Worm (Caenorhabditis elegans) whole organism, young adult: ENCODE results near the gene mab-21.

Source experiments
- B0035.1 ChIP-seq: sonication (generic microtip); optimal IDR thresholded peaks from 2 replicates; lab custom pipeline; 2016; ENCODE audit warnings: missing genetic modification characterization, mild to moderate bottlenecking, missing compliant biosample characterization, missing genotype, missing genetic modification reagents
- D2030.7 ChIP-seq: fragments of 200-800 bp; sonication (Bioruptor generic); IDR thresholded peaks from 2 replicates; pipeline ENCODE4 v1.3.6; 2022; ENCODE audit warnings: missing genetic modification reagents, missing genetic modification characterization, missing compliant biosample characterization
- F37B4.10 ChIP-seq: fragments of 200-800 bp; sonication (Bioruptor generic); IDR thresholded peaks from 2 replicates; pipeline ENCODE4 v1.3.6; 2022; ENCODE audit warnings: missing genetic modification characterization, missing compliant biosample characterization
- F57A8.1 ChIP-seq: fragments of 200-800 bp; sonication (Bioruptor generic); optimal IDR thresholded peaks from 2 replicates; lab custom pipeline; 2018; ENCODE audit warnings: mild to moderate bottlenecking, missing genetic modification characterization, moderate library complexity, missing compliant biosample characterization
- K12H6.12 ChIP-seq: fragments of 200-800 bp; sonication (Bioruptor generic); optimal IDR thresholded peaks from 2 replicates; lab custom pipeline; 2018; ENCODE audit warnings: mild to moderate bottlenecking, missing genetic modification characterization, missing compliant biosample characterization
- Y53F4B.3 ChIP-seq: fragments of 200-800 bp; sonication (Bioruptor generic); IDR thresholded peaks from 2 replicates; pipeline ENCODE4 v1.3.6; 2022; ENCODE audit warnings: missing genetic modification reagents, missing genetic modification characterization, missing compliant biosample characterization
- Y53G8AR.9 ChIP-seq: fragments of 200-800 bp; sonication (Bioruptor generic); conservative IDR thresholded peaks from 2 replicates; pipeline ENCODE4 v1.3.6; 2022; ENCODE audit warnings: missing genetic modification reagents, missing genetic modification characterization, missing compliant biosample characterization
- aptf-2 ChIP-seq: fragments of 200-800 bp; sonication (Bioruptor generic); conservative IDR thresholded peaks from 2 replicates; pipeline ENCODE4 v1.3.6; 2022; ENCODE audit warnings: missing genetic modification reagents, missing genetic modification characterization, missing compliant biosample characterization
- athp-1 ChIP-seq: sonication (generic microtip); optimal IDR thresholded peaks from 2 replicates; lab custom pipeline; 2017; ENCODE audit warnings: mild to moderate bottlenecking, missing genetic modification characterization, missing compliant biosample characterization
- bed-2 ChIP-seq: fragments of 200-800 bp; sonication (Bioruptor generic); IDR thresholded peaks from 2 replicates; pipeline ENCODE4 v1.3.6; 2022; ENCODE audit warnings: missing genetic modification reagents, missing genetic modification characterization, missing compliant biosample characterization
- ceh-100 ChIP-seq: fragments of 200-800 bp; sonication (Bioruptor generic); IDR thresholded peaks from 2 replicates; pipeline ENCODE4 v1.3.6; 2022; ENCODE audit warnings: missing genetic modification reagents, missing genetic modification characterization, missing compliant biosample characterization
- chd-7 ChIP-seq: sonication (generic microtip); optimal IDR thresholded peaks from 2 replicates; lab custom pipeline; 2016; ENCODE audit warnings: mild to moderate bottlenecking, missing genetic modification characterization, moderate library complexity, missing compliant biosample characterization
- dox-1 ChIP-seq: fragments of 200-800 bp; sonication (Bioruptor generic); IDR thresholded peaks from 2 replicates; pipeline ENCODE4 v1.3.6; 2022; ENCODE audit warnings: missing genetic modification reagents, missing genetic modification characterization, missing compliant biosample characterization
- dpff-1 ChIP-seq: sonication (generic microtip); optimal IDR thresholded peaks from 2 replicates; lab custom pipeline; 2017; ENCODE audit warnings: mild to moderate bottlenecking, missing genetic modification characterization, missing compliant biosample characterization
- egrh-3 ChIP-seq: fragments of 200-800 bp; sonication (Bioruptor generic); IDR thresholded peaks from 2 replicates; pipeline ENCODE4 v1.3.6; 2022; ENCODE audit warnings: missing genetic modification reagents, missing genetic modification characterization, missing compliant biosample characterization
- ekl-4 ChIP-seq: fragments of 200-800 bp; sonication (Bioruptor generic); IDR thresholded peaks from 2 replicates; pipeline ENCODE4 v1.3.6; 2022; ENCODE audit warnings: missing genetic modification reagents, missing genetic modification characterization, missing compliant biosample characterization
- fkh-3 ChIP-seq: sonication (generic microtip); optimal IDR thresholded peaks from 2 replicates; lab custom pipeline; 2016; ENCODE audit warnings: mild to moderate bottlenecking, missing genetic modification characterization, missing compliant biosample characterization
- gei-17 ChIP-seq: fragments of 200-800 bp; sonication (Bioruptor generic); optimal IDR thresholded peaks from 2 replicates; lab custom pipeline; 2018; ENCODE audit warnings: mild to moderate bottlenecking, missing genetic modification characterization, missing compliant biosample characterization
- hmg-1.2 ChIP-seq: fragments of 200-800 bp; sonication (Bioruptor generic); IDR thresholded peaks from 2 replicates; pipeline ENCODE4 v1.3.6; 2022; ENCODE audit warnings: missing genetic modification reagents, missing genetic modification characterization, missing compliant biosample characterization
- let-526 ChIP-seq: fragments of 200-800 bp; sonication (Bioruptor generic); IDR thresholded peaks from 2 replicates; pipeline ENCODE4 v1.3.6; 2022; ENCODE audit warnings: missing genetic modification reagents, missing genetic modification characterization, missing compliant biosample characterization
- lin-54 ChIP-seq: fragments of 200-800 bp; sonication (Bioruptor generic); optimal IDR thresholded peaks from 2 replicates; lab custom pipeline; 2018; ENCODE audit warnings: mild to moderate bottlenecking, missing genetic modification characterization, missing compliant biosample characterization
- lsl-1 ChIP-seq: fragments of 200-800 bp; sonication (Bioruptor generic); optimal IDR thresholded peaks from 2 replicates; lab custom pipeline; 2018; ENCODE audit warnings: mild to moderate bottlenecking, missing genetic modification characterization, moderate library complexity, missing compliant biosample characterization
- lsy-27 ChIP-seq: sonication (generic microtip); optimal IDR thresholded peaks from 2 replicates; lab custom pipeline; 2017; ENCODE audit warnings: missing genetic modification characterization, mild to moderate bottlenecking, missing compliant biosample characterization, antibody characterized with exemption, missing genotype, borderline replicate concordance; ENCODE audit not compliant: insufficient read depth
- madf-6 ChIP-seq: fragments of 200-800 bp; sonication (Bioruptor generic); IDR thresholded peaks from 2 replicates; pipeline ENCODE4 v1.3.6; 2022; ENCODE audit warnings: missing genetic modification reagents, missing genetic modification characterization, missing compliant biosample characterization
- mcd-1 ChIP-seq: fragments of 200-800 bp; sonication (Bioruptor generic); IDR thresholded peaks from 2 replicates; pipeline ENCODE4 v1.3.6; 2022; ENCODE audit warnings: missing genetic modification reagents, missing genetic modification characterization, missing compliant biosample characterization
- mxl-1 ChIP-seq: sonication (generic microtip); optimal IDR thresholded peaks from 2 replicates; lab custom pipeline; 2016; ENCODE audit warnings: missing genetic modification characterization, missing compliant biosample characterization
- nhr-120 ChIP-seq: fragments of 200-800 bp; sonication (Bioruptor generic); IDR thresholded peaks from 2 replicates; pipeline ENCODE4 v1.3.6; 2022; ENCODE audit warnings: missing genetic modification characterization, missing compliant biosample characterization
- nhr-179 ChIP-seq: sonication (generic microtip); optimal IDR thresholded peaks from 2 replicates; lab custom pipeline; 2016; ENCODE audit warnings: mild to moderate bottlenecking, missing genetic modification characterization, missing compliant biosample characterization
- rcor-1 ChIP-seq: fragments of 200-800 bp; sonication (Bioruptor generic); IDR thresholded peaks from 2 replicates; pipeline ENCODE4 v1.3.6; 2022; ENCODE audit warnings: missing genetic modification reagents, missing genetic modification characterization, missing compliant biosample characterization
- rec-8 ChIP-seq, 2 experiments: sonication (generic microtip); optimal IDR thresholded peaks; 2 replicates each; lab custom pipeline; 2016; ENCODE audit warnings: mild to moderate bottlenecking in 2 of 2, missing genetic modification characterization in 2 of 2, missing genetic modification reagents in 2 of 2, missing genotype in 2 of 2, missing biosample characterization in 1 of 2, missing compliant biosample characterization in 1 of 2, moderate library complexity in 1 of 2
- sdz-38 ChIP-seq: sonication (generic microtip); optimal IDR thresholded peaks from 2 replicates; lab custom pipeline; 2016; ENCODE audit warnings: missing genotype, missing genetic modification characterization, missing compliant biosample characterization
- sea-2 ChIP-seq: fragments of 200-800 bp; sonication (Bioruptor generic); IDR thresholded peaks from 2 replicates; pipeline ENCODE4 v1.3.6; 2022; ENCODE audit warnings: missing genetic modification characterization, missing compliant biosample characterization
- snpc-1.1 ChIP-seq: sonication (generic microtip); optimal IDR thresholded peaks from 2 replicates; lab custom pipeline; 2017; ENCODE audit warnings: missing genetic modification characterization, mild to moderate bottlenecking, missing compliant biosample characterization, antibody characterized with exemption, moderate library complexity, missing genotype, missing genetic modification reagents; ENCODE audit not compliant: insufficient read depth
- tbp1 ChIP-seq: fragments of 200-800 bp; sonication (Bioruptor generic); optimal IDR thresholded peaks from 2 replicates; lab custom pipeline; 2018; ENCODE audit warnings: mild to moderate bottlenecking, missing genetic modification characterization, missing compliant biosample characterization
- tlf-1 ChIP-seq: fragments of 200-800 bp; sonication (Bioruptor generic); optimal IDR thresholded peaks from 2 replicates; lab custom pipeline; 2018; ENCODE audit warnings: mild to moderate bottlenecking, missing genetic modification characterization, missing compliant biosample characterization
- ztf-18 ChIP-seq: sonication (generic microtip); optimal IDR thresholded peaks from 2 replicates; lab custom pipeline; 2016; ENCODE audit warnings: missing genotype, mild to moderate bottlenecking, missing genetic modification characterization, missing compliant biosample characterization
- ztf-3 ChIP-seq: fragments of 200-800 bp; sonication (Bioruptor generic); optimal IDR thresholded peaks from 2 replicates; lab custom pipeline; 2018; ENCODE audit warnings: mild to moderate bottlenecking, missing genetic modification characterization, missing compliant biosample characterization
- ztf-6 ChIP-seq: fragments of 200-800 bp; sonication (Bioruptor generic); IDR thresholded peaks from 2 replicates; pipeline ENCODE4 v1.3.6; 2022; ENCODE audit warnings: missing genetic modification reagents, missing genetic modification characterization, missing compliant biosample characterization

The mab-21 gene

DNA sequence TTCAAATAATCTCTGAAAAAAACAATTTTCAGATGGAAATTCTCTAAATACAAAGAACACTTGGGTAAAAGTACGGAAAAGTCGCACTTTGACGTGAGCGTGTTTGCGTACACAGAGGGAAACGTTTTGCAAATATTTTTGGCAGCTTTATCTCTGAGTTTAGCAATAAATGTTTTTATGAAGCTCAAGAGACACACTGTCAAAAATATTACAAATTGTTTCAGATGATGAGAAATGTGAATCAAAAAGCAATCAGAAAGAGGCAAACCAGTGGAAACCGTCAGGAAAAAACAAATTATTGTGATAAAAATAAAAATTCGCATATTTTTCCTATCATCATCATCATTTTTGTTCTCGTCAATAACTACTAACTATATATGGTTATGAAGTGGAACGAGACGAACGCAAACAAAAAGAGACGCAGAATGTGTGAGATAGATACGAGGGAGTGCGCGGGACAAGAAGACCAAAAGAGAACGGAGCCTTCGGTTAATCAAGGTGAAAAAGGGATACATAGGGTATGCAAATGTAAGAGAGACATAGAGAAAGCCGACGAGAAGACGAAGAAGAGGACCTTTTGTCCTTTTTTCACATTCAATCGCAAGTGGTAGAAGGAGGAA is 11.9 kb downstream of the mab-21 start, which contains the start of gene sel-2:
Gene sel-2 (minus strand): TSS at position 51 of the 620 bp plus-strand sequence.
- TF ChIP-seq hmg-1.2 = peak; percentile 61; the same call in 1 of the 2 replicates
- no peak for TF ChIP-seq nhr-179 (tag; lab: Kevin White, UChicago)

DNA sequence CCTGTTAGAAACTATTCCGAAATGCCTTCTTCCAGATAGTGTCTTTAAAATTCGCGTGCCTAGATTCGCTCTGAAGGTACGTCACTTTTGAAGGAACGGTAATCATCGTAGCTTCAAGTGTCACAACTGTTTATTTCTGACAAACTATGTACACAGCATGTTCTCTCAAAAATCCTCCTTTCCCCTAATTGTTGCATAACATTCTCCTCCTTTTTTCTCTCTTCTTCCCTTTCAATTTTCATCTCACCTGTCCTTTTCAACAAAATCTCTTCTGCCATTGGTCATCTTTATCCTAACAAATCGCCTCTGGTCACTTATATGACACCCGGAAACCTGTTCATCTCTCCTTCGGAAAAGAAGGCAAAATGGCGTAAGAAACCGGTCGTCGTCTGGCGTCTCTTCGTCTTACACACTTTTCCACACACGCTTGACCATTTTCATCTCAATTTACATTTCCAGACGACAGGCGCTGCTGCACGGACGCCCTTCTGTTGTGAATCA is 15.6 kb downstream of the mab-21 start, which contains the start of gene lips-3:
Gene lips-3 (plus strand): TSS at position 458 of the 501 bp plus-strand sequence.
- TF ChIP-seq D2030.7 (GFP tag; lab: Robert Waterston, UW) (no peak), mxl-1 (tag; lab: Kevin White, UChicago) (no peak), ztf-6 (GFP tag; lab: Robert Waterston, UW) (no peak), rcor-1 (no peak), aptf-2 (GFP tag; lab: Robert Waterston, UW) (no peak), Y53G8AR.9 (GFP tag; lab: Robert Waterston, UW) (no peak), dpff-1 (no peak), sdz-38 (tag; lab: Kevin White, UChicago) (no peak), chd-7 (tag; lab: Kevin White, UChicago) (no peak), B0035.1 (tag; lab: Kevin White, UChicago) (no peak), F37B4.10 (GFP tag; lab: Robert Waterston, UW) (no peak), nhr-120 (GFP tag; lab: Robert Waterston, UW) (no peak), dox-1 (GFP tag; lab: Robert Waterston, UW) (no peak), mcd-1 (GFP tag; lab: Robert Waterston, UW) (no peak)
- TF ChIP-seq, all 124 proteins: peak for 0

DNA sequence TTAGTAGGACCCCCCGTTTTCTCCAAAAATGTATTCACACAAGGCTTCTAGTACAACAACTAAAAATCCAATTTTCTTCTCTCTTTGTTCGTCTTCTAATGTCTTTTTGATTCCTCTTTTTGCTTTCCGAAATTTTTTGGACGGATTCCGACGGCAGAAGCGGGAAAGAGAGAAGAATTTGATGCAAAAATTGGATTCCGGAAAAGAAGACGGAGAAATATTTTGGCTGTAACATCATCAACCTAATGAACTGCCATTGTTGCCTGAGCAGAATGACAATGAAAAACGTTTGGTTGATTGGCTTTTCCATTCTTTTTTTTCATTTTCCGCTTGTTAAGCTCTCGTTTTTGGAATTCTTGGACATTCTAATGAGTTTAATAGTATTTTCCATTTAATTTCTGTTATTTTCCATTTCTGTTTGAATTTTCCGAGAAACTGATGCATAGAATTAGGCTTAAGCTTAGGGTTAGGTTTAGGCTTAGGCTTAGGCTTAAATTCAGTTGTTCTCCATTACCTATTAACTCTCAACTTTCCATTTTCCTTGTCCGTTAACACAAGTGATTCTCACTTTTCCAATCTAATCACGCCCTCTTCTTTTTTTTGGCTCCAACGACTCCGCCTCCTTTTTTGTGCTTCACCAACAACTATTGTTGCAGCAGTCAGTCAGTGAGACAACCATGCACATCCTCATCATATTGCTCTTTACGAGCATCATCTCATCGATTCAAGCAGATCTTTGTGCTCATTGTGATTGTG is 22.0 kb downstream of the mab-21 start, which contains the start of gene lron-5:
Gene lron-5 (plus strand): TSS at position 655 of the 756 bp plus-strand sequence.
- no peak for TF ChIP-seq let-526
- no peak for TF ChIP-seq athp-1 (tag; lab: Kevin White, UChicago)
- TF ChIP-seq lsl-1 (GFP tag; lab: Kevin White, UChicago) = no peak
- TF ChIP-seq chd-7 (tag; lab: Kevin White, UChicago) = no peak
- TF ChIP-seq ceh-100 (GFP tag; lab: Robert Waterston, UW) = no peak
- TF ChIP-seq lin-54 (GFP tag; lab: Kevin White, UChicago) = no peak
- TF ChIP-seq lsy-27 = no peak
- no peak for TF ChIP-seq nhr-120 (GFP tag; lab: Robert Waterston, UW)
- no peak for TF ChIP-seq nhr-179 (tag; lab: Kevin White, UChicago)
- no peak for TF ChIP-seq bed-2 (GFP tag; lab: Robert Waterston, UW)
- no peak for TF ChIP-seq gei-17 (GFP tag; lab: Kevin White, UChicago)
- TF ChIP-seq sdz-38 (tag; lab: Kevin White, UChicago) = no peak

DNA sequence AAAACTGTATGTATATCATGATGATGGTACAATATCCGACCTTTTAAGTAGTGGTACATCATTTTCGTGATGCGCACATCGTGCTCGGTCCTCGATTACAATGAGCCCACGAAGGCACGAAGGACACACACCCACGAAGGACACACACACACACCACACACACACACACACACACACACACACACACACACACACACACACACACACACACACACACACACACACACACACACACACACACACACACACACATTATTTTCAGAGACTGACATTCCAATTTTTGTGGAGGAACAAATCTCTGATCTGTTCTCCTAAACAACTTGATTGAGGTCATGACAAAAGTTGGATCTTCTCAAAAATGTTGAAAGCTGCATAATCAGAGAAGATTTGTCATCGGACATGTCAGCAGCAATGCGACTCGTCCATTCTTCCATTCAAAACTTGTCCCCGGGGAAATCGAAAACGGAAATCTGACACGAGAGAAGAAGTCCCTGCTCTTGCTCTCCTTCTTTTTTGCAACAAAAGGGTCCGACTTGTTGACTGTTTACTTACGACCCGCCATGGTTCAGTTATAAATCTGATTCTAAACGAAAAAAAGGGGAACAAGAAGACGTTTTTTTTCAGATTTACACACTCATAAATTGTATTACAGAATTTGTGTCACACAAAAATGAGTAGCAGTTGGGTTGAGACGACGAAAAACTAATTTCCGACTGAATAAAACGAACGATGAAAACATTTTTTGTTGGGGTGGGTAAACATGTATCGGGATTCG is 25.8 kb downstream of the mab-21 start:
- TF ChIP-seq dox-1 (GFP tag; lab: Robert Waterston, UW) = peak; percentile 49; the same call in 1 of the 2 replicates
- TF ChIP-seq K12H6.12 = no peak
- TF ChIP-seq lsl-1 (GFP tag; lab: Kevin White, UChicago) = peak; percentile 29
- TF ChIP-seq snpc-1.1 (tag; lab: Kevin White, UChicago) = no peak
- peak; percentile 82 for TF ChIP-seq egrh-3
- TF ChIP-seq hmg-1.2 = 0 out of 2 replicates have a peak, but pooled peaks have one; percentile 3
- TF ChIP-seq ztf-18 (tag; lab: Kevin White, UChicago) = peak; percentile 2
- TF ChIP-seq ekl-4 = no peak
- TF ChIP-seq F57A8.1 (GFP tag; lab: Kevin White, UChicago) = peak; percentile 25
- no peak for TF ChIP-seq tbp1
- TF ChIP-seq chd-7 (tag; lab: Kevin White, UChicago) = peak; percentile 38
- TF ChIP-seq ztf-3 (GFP tag; lab: Kevin White, UChicago) = peak; percentile 50
- TF ChIP-seq fkh-3 (tag; lab: Kevin White, UChicago) = no peak
- no peak for TF ChIP-seq rcor-1
- no peak for TF ChIP-seq sea-2 (GFP tag; lab: Robert Waterston, UW)
- TF ChIP-seq rec-8 (tag; optimal IDR thresholded peaks at IDR 0.05; lab: Kevin White, UChicago) = no peak
- no peak for TF ChIP-seq tlf-1
- no peak for TF ChIP-seq Y53F4B.3 (GFP tag; lab: Robert Waterston, UW)
- TF ChIP-seq madf-6 (GFP tag; lab: Robert Waterston, UW) = no peak
